Worm (Caenorhabditis elegans): Measurements from ENCODE around the gene W02B12.16.

ce11 chrII:11472542-11472941 is 3.8 kb downstream of the W02B12.16 start:
- TF ChIP-seq aly-1 (tag; optimal IDR thresholded peaks at IDR 0.05): no peak
- no peak for TF ChIP-seq tra-4 (tag; optimal IDR thresholded peaks at IDR 0.05)
- TF ChIP-seq tbx-11 (GFP tag; IDR thresholded peaks at IDR 0.05): no peak
- TF ChIP-seq pes-1 (GFP tag; IDR thresholded peaks at IDR 0.05): no peak
- no peak for TF ChIP-seq tbx-37 (GFP tag; conservative IDR thresholded peaks at IDR 0.05)
- no peak for TF ChIP-seq F13C5.2 (tag; optimal IDR thresholded peaks at IDR 0.05)
- TF ChIP-seq ama-1 (optimal IDR thresholded peaks at IDR 0.05): no peak
- TF ChIP-seq ets-7 (tag; optimal IDR thresholded peaks at IDR 0.05): no peak
- no peak for TF ChIP-seq sea-1 (GFP tag; conservative IDR thresholded peaks at IDR 0.05)
